Worm (Caenorhabditis elegans): ENCODE measurements around the gene srlf-17.

Gene srlf-17

ce11 chrIV:11146962-11147470 lies 44.5 kb upstream of the srlf-17 start, which contains the start of gene pigq-1 (continued):
- TF ChIP-seq unc-62 (GFP tag; optimal IDR thresholded peaks at IDR 0.05 in 1 of 2), result no peak
- no peak for TF ChIP-seq unc-62 (tag; optimal IDR thresholded peaks at IDR 0.05)
- TF ChIP-seq nhr-102 (tag; optimal IDR thresholded peaks at IDR 0.05), result peak; percentile 77
- no peak for TF ChIP-seq dmd-9 (GFP tag; IDR thresholded peaks at IDR 0.05)
- TF ChIP-seq egl-27 (tag; optimal IDR thresholded peaks at IDR 0.05), result no peak
- TF ChIP-seq daf-12 (tag; optimal IDR thresholded peaks at IDR 0.05), result no peak
- TF ChIP-seq arid-1 (GFP tag; conservative IDR thresholded peaks at IDR 0.05), result no peak
- TF ChIP-seq daf-8 (GFP tag; IDR thresholded peaks at IDR 0.05), result no peak
- peak; percentile 40 for TF ChIP-seq F49E8.2 (tag; optimal IDR thresholded peaks at IDR 0.05; ENCODE audit: borderline replicate concordance)
- no peak for TF ChIP-seq fkh-10 (GFP tag; optimal IDR thresholded peaks at IDR 0.05)
- 0 out of 2 replicates have a peak, but pooled peaks have one; percentile 28 for TF ChIP-seq daf-19 (GFP tag; conservative IDR thresholded peaks at IDR 0.05)
- TF ChIP-seq nhr-48 (tag; optimal IDR thresholded peaks at IDR 0.05), result peak; percentile 40
- TF ChIP-seq skn-1 (tag; optimal IDR thresholded peaks at IDR 0.05), result no peak
- TF ChIP-seq F37D6.2 (tag; optimal IDR thresholded peaks at IDR 0.05), result no peak
- no peak for TF ChIP-seq attf-4 (tag; optimal IDR thresholded peaks at IDR 0.05)
- TF ChIP-seq fos-1 (tag; optimal IDR thresholded peaks at IDR 0.05), result no peak
- no peak for TF ChIP-seq egl-43 (GFP tag; IDR thresholded peaks at IDR 0.05)
- no peak for TF ChIP-seq tag-97 (GFP tag; IDR thresholded peaks at IDR 0.05)
- TF ChIP-seq daf-16 (GFP tag; optimal IDR thresholded peaks at IDR 0.05), result peak in 1 of 2 experiments; percentile 40
- TF ChIP-seq daf-16 (tag; optimal IDR thresholded peaks at IDR 0.05), result peak; percentile 49
- TF ChIP-seq set-16 (GFP tag; IDR thresholded peaks at IDR 0.05), result no peak
- TF ChIP-seq nhr-6 (tag; optimal IDR thresholded peaks at IDR 0.05), result no peak

- TF ChIP-seq aha-1 (tag) (peak; percentile 98), jun-1 (tag; optimal IDR thresholded peaks at IDR 0.05) (no peak)
Measured at ce11 chrIV:11146492-11146891, 44.0 kb upstream of the srlf-17 start.

ce11 chrIV:11145929-11146339 lies 43.4 kb upstream of the srlf-17 start:
- TF ChIP-seq lin-38 (GFP tag; IDR thresholded peaks at IDR 0.05) (peak; percentile 62), nhr-111 (GFP tag; optimal IDR thresholded peaks at IDR 0.05) (no peak), zip-2 (tag; optimal IDR thresholded peaks at IDR 0.05) (no peak), arid-1 (GFP tag; conservative IDR thresholded peaks at IDR 0.05) (peak; percentile 80), nhr-11 (tag; optimal IDR thresholded peaks at IDR 0.05) (no peak), Y48G9A.11 (GFP tag; IDR thresholded peaks at IDR 0.05) (0 out of 2 replicates have a peak, but pooled peaks have one; percentile 6), mxl-3 (GFP tag; optimal IDR thresholded peaks at IDR 0.05) (no peak), unc-62 (GFP tag; optimal IDR thresholded peaks at IDR 0.05 in 1 of 2) (peak in 1 of 2 experiments; percentile 51), unc-62 (tag; optimal IDR thresholded peaks at IDR 0.05) (no peak), zag-1 (tag; optimal IDR thresholded peaks at IDR 0.05) (no peak), snpc-1.2 (GFP tag; IDR thresholded peaks at IDR 0.05) (0 out of 2 replicates have a peak, but pooled peaks have one; percentile 15), ceh-44 (GFP tag; IDR thresholded peaks at IDR 0.05) (no peak), zfp-3 (GFP tag; conservative IDR thresholded peaks at IDR 0.05) (0 out of 2 replicates have a peak, but pooled peaks have one; percentile 30), F49E8.2 (tag; optimal IDR thresholded peaks at IDR 0.05; ENCODE audit: borderline replicate concordance) (peak; percentile 89), pha-4 (GFP tag; IDR thresholded peaks at IDR 0.05) (peak; percentile 64; the same call in 1 of the 2 replicates), pha-4 (tag; optimal IDR thresholded peaks at IDR 0.05) (no peak), T20F7.1 (GFP tag; optimal IDR thresholded peaks at IDR 0.05) (no peak)

ce11 chrIV:11143228-11143444 lies 40.6 kb upstream of the srlf-17 start, which contains the start of gene F01G4.4:
Gene F01G4.4, plus strand, starts transcription at chrIV:11143345.
- TF ChIP-seq spr-3 (GFP tag; optimal IDR thresholded peaks at IDR 0.05) (no peak), Y48G9A.11 (GFP tag; IDR thresholded peaks at IDR 0.05) (no peak), nhr-42 (GFP tag; IDR thresholded peaks at IDR 0.05) (no peak), daf-8 (GFP tag; IDR thresholded peaks at IDR 0.05) (no peak), mes-2 (tag; optimal IDR thresholded peaks at IDR 0.05; ENCODE audit: poor library complexity, severe bottlenecking) (no peak), lin-15B (tag; optimal IDR thresholded peaks at IDR 0.05) (no peak), snpc-1.2 (GFP tag; IDR thresholded peaks at IDR 0.05) (no peak), F26F4.8 (GFP tag; conservative IDR thresholded peaks at IDR 0.05) (no peak), madf-9 (GFP tag; conservative IDR thresholded peaks at IDR 0.05) (no peak), php-3 (GFP tag; IDR thresholded peaks at IDR 0.05) (no peak), ceh-62 (tag; optimal IDR thresholded peaks at IDR 0.05) (no peak), nhr-28 (tag; optimal IDR thresholded peaks at IDR 0.05) (no peak), unc-62 (GFP tag; optimal IDR thresholded peaks at IDR 0.05 in 1 of 2) (no peak), unc-62 (tag; optimal IDR thresholded peaks at IDR 0.05) (no peak), zip-2 (tag; optimal IDR thresholded peaks at IDR 0.05) (no peak), duxl-1 (tag; optimal IDR thresholded peaks at IDR 0.05; ENCODE audit: poor library complexity) (no peak)
